Fruit fly (Drosophila melanogaster): ENCODE measurements around the gene Clp.

Clp gene

dm6 chr2L:841708-842107 lies 21.9 kb downstream of the Clp start (continued):
- TF ChIP-seq MESR4 (GFP tag; optimal IDR thresholded peaks at IDR 0.05) (no peak), B-H2 (GFP tag; optimal IDR thresholded peaks at IDR 0.05) (peak; percentile 41), CG31441 (GFP tag; IDR thresholded peaks at IDR 0.05) (peak; percentile 47; the same call in 1 of the 2 replicates), Dll (GFP tag; IDR thresholded peaks at IDR 0.05; ENCODE audit: partially characterized antibody) (no peak), CG4730 (GFP tag; IDR thresholded peaks at IDR 0.05) (peak; percentile 51; the same call in 1 of the 2 replicates), gro (GFP tag; optimal IDR thresholded peaks at IDR 0.05) (peak; percentile 87), Pdp1 (GFP tag; optimal IDR thresholded peaks at IDR 0.05) (peak; percentile 39 to 40), CG3847 (GFP tag; IDR thresholded peaks at IDR 0.05) (peak; percentile 79), klu (GFP tag; IDR thresholded peaks at IDR 0.05) (peak; percentile 77), CG13894 (tag; optimal IDR thresholded peaks at IDR 0.05) (peak; percentile 73), pan (optimal IDR thresholded peaks at IDR 0.05) (no peak), pan (GFP tag; optimal IDR thresholded peaks at IDR 0.05 in 1 of 2, IDR thresholded peaks at IDR 0.05 in 1 of 2) (peak in 1 of 2 experiments; percentile 83), Hand (GFP tag; optimal IDR thresholded peaks at IDR 0.05) (peak; percentile 64), CG18262 (tag; optimal IDR thresholded peaks at IDR 0.05) (peak; percentile 67), CG13624 (GFP tag; optimal IDR thresholded peaks at IDR 0.05) (peak; percentile 60), CG9932 (GFP tag; IDR thresholded peaks at IDR 0.05) (peak; percentile 94), nom (GFP tag; optimal IDR thresholded peaks at IDR 0.05) (peak; percentile 95), CG10979 (tag; optimal IDR thresholded peaks at IDR 0.05) (peak; percentile 58), cad (GFP tag; optimal IDR thresholded peaks at IDR 0.05) (no peak), HLH4C (GFP tag; IDR thresholded peaks at IDR 0.05; ENCODE audit: partially characterized antibody) (no peak), CG12769 (tag; optimal IDR thresholded peaks at IDR 0.05) (peak; percentile 90), vnd (GFP tag; IDR thresholded peaks at IDR 0.05; ENCODE audit: partially characterized antibody) (no peak), inv (GFP tag; IDR thresholded peaks at IDR 0.05; ENCODE audit: partially characterized antibody) (no peak), pita (GFP tag; optimal IDR thresholded peaks at IDR 0.05) (no peak), CG11560 (tag; IDR thresholded peaks at IDR 0.05) (peak; percentile 59; the same call in 1 of the 3 replicates), seq (GFP tag; IDR thresholded peaks at IDR 0.05) (peak; percentile 59; the same call in 1 of the 2 replicates), Ada2b (GFP tag; IDR thresholded peaks at IDR 0.05) (peak; percentile 82)

DNA sequence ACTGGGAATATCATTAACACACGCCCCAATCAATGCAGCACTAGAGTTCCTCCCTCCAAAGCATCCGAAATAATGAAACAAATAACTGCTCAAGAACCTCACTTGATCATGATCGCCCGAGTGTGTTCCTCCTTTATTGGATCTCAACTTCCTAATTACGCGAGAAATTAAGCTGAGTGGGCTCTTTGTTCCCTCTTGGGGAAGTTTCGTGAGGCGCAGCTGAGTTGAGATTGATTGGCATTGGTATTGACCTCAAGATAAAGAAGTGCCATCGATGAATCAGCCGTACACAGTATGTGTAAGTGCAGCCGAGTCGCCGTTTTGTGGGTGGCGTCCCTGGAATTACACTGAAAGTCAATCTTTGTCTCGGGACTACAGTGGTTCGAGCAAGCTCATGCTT lies 23.1 kb downstream of the Clp start:
- no peak for TF ChIP-seq CG30431 (GFP tag; optimal IDR thresholded peaks at IDR 0.05)
- no peak for TF ChIP-seq Abd-B (GFP tag; optimal IDR thresholded peaks at IDR 0.05)
- no peak for TF ChIP-seq btn (GFP tag; optimal IDR thresholded peaks at IDR 0.05)
- no peak for TF ChIP-seq dan (GFP tag; IDR thresholded peaks at IDR 0.05)
- no peak for TF ChIP-seq Dref (GFP tag; IDR thresholded peaks at IDR 0.05)
- TF ChIP-seq sens-2 (GFP tag; IDR thresholded peaks at IDR 0.05), result no peak
- TF ChIP-seq CG10147 (GFP tag; optimal IDR thresholded peaks at IDR 0.05), result no peak
- no peak for TF ChIP-seq crp (GFP tag; optimal IDR thresholded peaks at IDR 0.05)
- no peak for TF ChIP-seq CG3065 (GFP tag; optimal IDR thresholded peaks at IDR 0.05)
- no peak for TF ChIP-seq MESR4 (GFP tag; optimal IDR thresholded peaks at IDR 0.05)
- TF ChIP-seq Spps (tag; optimal IDR thresholded peaks at IDR 0.05), result no peak
- no peak for TF ChIP-seq amos (GFP tag; IDR thresholded peaks at IDR 0.05; ENCODE audit: partially characterized antibody)
- no peak for TF ChIP-seq Fer2 (tag; optimal IDR thresholded peaks at IDR 0.05)
- TF ChIP-seq CG8290 (GFP tag; optimal IDR thresholded peaks at IDR 0.05), result no peak
- no peak for TF ChIP-seq CG8290 (tag; optimal IDR thresholded peaks at IDR 0.05)
- no peak for TF ChIP-seq CG11504 (tag; optimal IDR thresholded peaks at IDR 0.05)
- TF ChIP-seq lbe (GFP tag; optimal IDR thresholded peaks at IDR 0.05), result no peak
- no peak for TF ChIP-seq CG3407 (GFP tag; optimal IDR thresholded peaks at IDR 0.05)
- no peak for TF ChIP-seq shn (GFP tag; optimal IDR thresholded peaks at IDR 0.05)
- TF ChIP-seq CG11696 (GFP tag; IDR thresholded peaks at IDR 0.05), result no peak
- no peak for TF ChIP-seq grau (tag; optimal IDR thresholded peaks at IDR 0.05)
